Worm (Caenorhabditis elegans) whole organism, L1 larva: ENCODE data around the gene snrp-3.
A peak's percentile ranks its signal among the peaks of the same experiment; 100 is the strongest.
"Not testable (repeated sequence)": the region's sequence is repeated elsewhere in the genome, so short reads cannot be mapped to it uniquely, and the experiment has no call there.

ENCODE experiments used
- C16A3.4 ChIP-seq: fragments of 150-350 bp; optimal IDR thresholded peaks from 2 replicates; lab custom pipeline; 2014; ENCODE audit warnings: missing biosample characterization, missing genetic modification characterization
- F16B12.6 ChIP-seq: fragments of 150-350 bp; optimal IDR thresholded peaks from 2 replicates; lab custom pipeline; 2014; ENCODE audit warnings: missing biosample characterization, missing genetic modification characterization
- aly-2 ChIP-seq: fragments of 150-350 bp; optimal IDR thresholded peaks from 2 replicates; lab custom pipeline; 2014; ENCODE audit warnings: missing biosample characterization, missing genetic modification characterization
- blmp-1 ChIP-seq: fragments of 150-350 bp; optimal IDR thresholded peaks from 2 replicates; lab custom pipeline; 2014; ENCODE audit warnings: missing biosample characterization, missing genetic modification characterization
- dpl-1 ChIP-seq, 3 experiments: fragments of 150-350 bp in 2 of 3; sonication (generic microtip) in 1 of 3; optimal IDR thresholded peaks; 2 replicates each; lab custom pipeline; 2014 to 2017; ENCODE audit warnings: missing biosample characterization in 3 of 3, missing genetic modification characterization in 3 of 3, missing genetic modification reagents in 3 of 3
- efl-1 ChIP-seq, 4 experiments: fragments of 150-350 bp; optimal IDR thresholded peaks in 3 of 4; peaks in 1 of 4; 1 replicate in 1 of 4; 2 replicates in 3 of 4; lab custom pipeline; 2014; ENCODE audit warnings: missing biosample characterization in 2 of 4, missing genetic modification characterization in 2 of 4, missing genetic modification reagents in 2 of 4
- elt-3 ChIP-seq, 6 experiments: fragments of 150-350 bp in 1 of 6; sonication (generic microtip); optimal IDR thresholded peaks; 2 replicates each; lab custom pipeline; 2017 to 2018; ENCODE audit warnings: missing biosample characterization in 6 of 6, missing genetic modification characterization in 6 of 6, inconsistent platforms in 1 of 6
- fkh-10 ChIP-seq: sonication (generic microtip); optimal IDR thresholded peaks from 2 replicates; lab custom pipeline; 2017; ENCODE audit warnings: missing biosample characterization, missing genetic modification reagents, missing genetic modification characterization
- fkh-8 ChIP-seq: sonication (generic microtip); optimal IDR thresholded peaks from 2 replicates; lab custom pipeline; 2016; ENCODE audit warnings: mild to moderate bottlenecking, missing genetic modification characterization, missing compliant biosample characterization
- lin-35 ChIP-seq, 2 experiments: fragments of 150-350 bp; optimal IDR thresholded peaks; 2 replicates each; lab custom pipeline; 2014; ENCODE audit warnings: missing biosample characterization in 2 of 2, missing genetic modification characterization in 2 of 2, missing genetic modification reagents in 2 of 2
- lsy-2 ChIP-seq, 2 experiments: fragments of 150-350 bp; optimal IDR thresholded peaks; 2 replicates each; lab custom pipeline; 2014; ENCODE audit warnings: missing biosample characterization in 2 of 2, missing genetic modification characterization in 2 of 2
- mdl-1 ChIP-seq, 2 experiments: fragments of 150-350 bp; optimal IDR thresholded peaks; 2 replicates each; lab custom pipeline; 2014 to 2017; ENCODE audit warnings: missing biosample characterization in 2 of 2, missing genetic modification characterization in 2 of 2, inconsistent platforms in 1 of 2
- mep-1 ChIP-seq: fragments of 150-350 bp; optimal IDR thresholded peaks from 2 replicates; lab custom pipeline; 2014; ENCODE audit warnings: missing biosample characterization, missing genetic modification characterization
- nhr-11 ChIP-seq: fragments of 150-350 bp; optimal IDR thresholded peaks from 2 replicates; lab custom pipeline; 2014; ENCODE audit warnings: missing biosample characterization, missing genetic modification characterization
- nhr-12 ChIP-seq: sonication (generic microtip); optimal IDR thresholded peaks from 2 replicates; lab custom pipeline; 2017; ENCODE audit warnings: missing biosample characterization, missing genetic modification characterization
- nhr-19 ChIP-seq: fragments of 200-800 bp; sonication (Bioruptor generic); conservative IDR thresholded peaks from 2 replicates; pipeline ENCODE4 v1.3.6; 2022; ENCODE audit warnings: missing genetic modification characterization, missing compliant biosample characterization
- nhr-20 ChIP-seq: sonication (generic microtip); optimal IDR thresholded peaks from 2 replicates; lab custom pipeline; 2016; ENCODE audit warnings: mild to moderate bottlenecking, missing genetic modification characterization, missing compliant biosample characterization
- nhr-237 ChIP-seq: fragments of 150-350 bp; optimal IDR thresholded peaks from 2 replicates; lab custom pipeline; 2014; ENCODE audit warnings: missing biosample characterization, missing genetic modification characterization
- nhr-47 ChIP-seq: sonication (generic microtip); optimal IDR thresholded peaks from 2 replicates; lab custom pipeline; 2016; ENCODE audit warnings: mild to moderate bottlenecking, missing genetic modification characterization, moderate library complexity, missing compliant biosample characterization
- nhr-71 ChIP-seq: sonication (generic microtip); optimal IDR thresholded peaks from 2 replicates; lab custom pipeline; 2016; ENCODE audit warnings: mild to moderate bottlenecking, missing genetic modification characterization, moderate library complexity, missing compliant biosample characterization
- nhr-77 ChIP-seq: fragments of 150-350 bp; optimal IDR thresholded peaks from 2 replicates; lab custom pipeline; 2014; ENCODE audit warnings: missing biosample characterization, missing genetic modification characterization
- nhr-84 ChIP-seq: sonication (generic microtip); optimal IDR thresholded peaks from 2 replicates; lab custom pipeline; 2017; ENCODE audit warnings: missing biosample characterization, missing genetic modification characterization
- rnt-1 ChIP-seq: sonication (generic microtip); optimal IDR thresholded peaks from 2 replicates; lab custom pipeline; 2016; ENCODE audit warnings: mild to moderate bottlenecking, missing genetic modification characterization, moderate library complexity, missing compliant biosample characterization
- skn-1 ChIP-seq: fragments of 150-350 bp; optimal IDR thresholded peaks from 2 replicates; lab custom pipeline; 2014; ENCODE audit warnings: missing biosample characterization, missing genetic modification characterization
- snpc-4 ChIP-seq: fragments of 150-350 bp; optimal IDR thresholded peaks from 2 replicates; lab custom pipeline; 2014; ENCODE audit warnings: missing biosample characterization, missing genetic modification characterization
- snu-23 ChIP-seq: sonication (generic microtip); optimal IDR thresholded peaks from 2 replicates; lab custom pipeline; 2016; ENCODE audit warnings: missing genetic modification characterization, missing compliant biosample characterization
- swsn-7 ChIP-seq: sonication (generic microtip); optimal IDR thresholded peaks from 2 replicates; lab custom pipeline; 2016; ENCODE audit warnings: missing genetic modification characterization, missing compliant biosample characterization
- xbp-1 ChIP-seq: sonication (generic microtip); optimal IDR thresholded peaks from 2 replicates; lab custom pipeline; 2016; ENCODE audit warnings: missing genetic modification characterization, missing compliant biosample characterization
- ztf-11 ChIP-seq, 2 experiments: sonication (generic microtip); optimal IDR thresholded peaks; 2 replicates each; lab custom pipeline; 2016 to 2017; ENCODE audit warnings: missing genetic modification characterization in 2 of 2, missing biosample characterization in 1 of 2, missing compliant biosample characterization in 1 of 2

The snrp-3 gene

DNA sequence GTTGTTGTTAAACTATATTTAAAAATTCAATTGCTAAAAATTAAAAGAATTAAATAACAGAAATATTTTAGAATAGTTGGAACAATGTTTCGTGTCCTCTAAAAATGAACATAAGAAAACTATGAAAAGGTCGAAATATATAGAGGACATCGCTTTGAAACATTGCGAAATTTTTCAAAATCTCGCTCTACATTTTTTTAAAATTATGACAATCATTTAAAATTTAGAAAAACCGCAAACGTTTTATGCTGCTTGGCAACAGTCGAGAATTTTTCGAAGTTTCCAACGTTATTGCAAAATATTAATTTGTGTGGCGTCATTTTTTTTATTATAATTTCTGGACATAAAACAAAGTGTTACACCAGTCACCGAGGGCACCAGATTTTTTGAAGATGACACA, 27.4 kb upstream of the snrp-3 start, which contains the start of the genes parg-2 and ipla-5:
Gene parg-2, minus strand, starts transcription at position 101 of the 400 bp plus-strand sequence.
Gene ipla-5, plus strand, starts transcription at position 216 of the 400 bp plus-strand sequence.
- TF ChIP-seq mep-1 (tag; lab: Kevin White, UChicago); fkh-10 (GFP tag; lab: Kevin White, UChicago); nhr-19 (GFP tag; lab: Robert Waterston, UW): not testable (repeated sequence)
- TF ChIP-seq, all 84 proteins: peak for 0; not testable (repeated sequence) for 84

DNA sequence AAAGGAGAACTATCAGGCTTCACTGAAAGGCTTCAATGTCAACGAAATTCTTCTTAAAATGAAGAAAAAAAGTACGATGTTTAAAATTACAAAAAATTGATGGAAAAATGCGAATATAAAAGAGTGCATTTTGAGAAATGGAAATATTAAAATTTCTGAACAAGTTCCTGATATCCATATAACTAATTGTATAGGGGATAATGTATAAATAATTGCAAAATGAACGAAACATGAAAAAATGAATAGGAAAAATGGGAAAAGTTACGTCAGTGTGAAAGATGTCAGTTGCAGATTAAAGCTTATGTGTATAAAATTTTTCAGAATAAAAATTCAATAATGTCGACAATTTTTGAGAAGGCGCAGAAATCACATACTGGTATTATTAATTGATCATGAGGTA, 20.4 kb upstream of the snrp-3 start:
- TF ChIP-seq nhr-12, result no peak
- TF ChIP-seq ztf-11 (tag; optimal IDR thresholded peaks at IDR 0.05; lab: Kevin White, UChicago), result no peak
- no peak for TF ChIP-seq nhr-237 (tag; lab: Kevin White, UChicago)
- no peak for TF ChIP-seq nhr-77

DNA sequence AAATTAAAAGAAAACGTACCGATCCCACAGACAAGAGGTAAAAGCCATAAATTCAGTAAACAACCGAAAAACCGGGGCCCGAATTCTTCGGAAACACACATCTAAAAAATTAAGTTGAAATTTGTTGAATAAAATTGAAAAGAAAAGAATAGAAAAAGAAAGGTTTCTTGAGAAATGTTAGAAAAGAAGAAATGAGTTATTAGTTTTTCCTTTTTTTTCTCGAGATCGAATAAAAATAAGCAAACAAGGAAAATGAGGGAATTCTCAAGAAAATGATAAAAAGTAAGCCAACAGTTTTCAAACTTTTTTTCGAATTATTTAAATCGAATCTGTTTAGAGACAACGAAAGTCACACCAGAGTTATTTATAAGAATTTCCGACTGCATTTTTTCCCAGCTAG, 17.9 kb upstream of the snrp-3 start, which contains the start of gene H23L24.4:
Gene H23L24.4, minus strand, starts transcription at position 101 of the 400 bp plus-strand sequence.
- TF ChIP-seq aly-2, result no peak
- no peak for TF ChIP-seq nhr-11
- TF ChIP-seq skn-1, result no peak
- no peak for TF ChIP-seq nhr-12
- TF ChIP-seq snpc-4 (tag; lab: Kevin White, UChicago), result no peak

DNA sequence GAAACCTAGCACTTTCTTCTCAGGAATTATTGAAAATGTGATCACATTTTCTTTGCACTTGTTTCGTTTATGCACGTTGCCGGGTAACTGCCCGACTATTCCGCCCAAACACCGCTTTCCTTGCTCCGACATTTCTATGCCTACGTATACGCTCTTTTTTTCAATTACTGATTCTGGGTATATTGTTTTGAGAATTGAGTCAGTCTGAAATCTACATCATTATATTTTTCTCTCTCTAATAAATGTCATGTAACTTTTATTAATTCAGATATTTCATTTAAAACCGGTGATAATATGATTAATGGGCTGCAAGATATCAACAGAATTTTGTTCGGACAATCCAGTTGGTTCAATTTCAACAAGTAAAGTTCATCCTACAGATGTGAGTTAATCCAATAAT, 9.8 kb upstream of the snrp-3 start, which contains the start of gene ttll-11:
Gene ttll-11, plus strand, starts transcription at position 301 of the 400 bp plus-strand sequence.
- TF ChIP-seq swsn-7 (tag; lab: Kevin White, UChicago) (peak; percentile 5), nhr-71 (peak; percentile 31), fkh-8 (tag; lab: Kevin White, UChicago) (peak; percentile 76), skn-1 (no peak)

DNA sequence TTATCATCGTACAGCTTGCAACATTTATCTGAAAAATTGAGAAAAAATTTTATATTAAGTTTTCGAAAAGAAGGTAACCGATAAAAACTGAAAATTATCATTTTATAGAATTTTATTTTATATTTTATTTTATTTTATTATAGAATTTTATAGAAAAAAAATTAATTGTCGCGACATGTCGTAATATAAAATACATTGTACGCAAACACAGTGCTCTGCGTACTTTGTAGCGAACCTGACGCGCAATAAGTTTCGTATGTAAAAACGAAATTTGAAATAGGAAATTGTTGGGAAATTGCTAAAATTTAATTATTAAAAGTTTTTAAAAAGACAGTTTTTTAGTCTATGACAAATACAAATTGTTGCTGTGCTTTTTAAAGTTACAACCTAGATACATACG, 3.9 kb upstream of the snrp-3 start, which contains the start of the genes hst-1 and ints-6:
Gene hst-1, minus strand, starts transcription at position 28 of the 400 bp plus-strand sequence.
Gene ints-6, plus strand, starts transcription at position 260 of the 400 bp plus-strand sequence.
- TF ChIP-seq mep-1 (tag; lab: Kevin White, UChicago) (peak; percentile 51), nhr-71 (peak; percentile 38), lsy-2 (tag; optimal IDR thresholded peaks at IDR 0.05; lab: Kevin White, UChicago) (peak; percentile 40 to 56), snpc-4 (tag; lab: Kevin White, UChicago) (no peak), dpl-1 (GFP tag; optimal IDR thresholded peaks at IDR 0.05; lab: Kevin White, UChicago) (peak in 2 of 3 experiments; percentile 27 to 56), skn-1 (peak; percentile 41), nhr-84 (tag; lab: Kevin White, UChicago) (no peak), xbp-1 (tag; lab: Kevin White, UChicago) (peak; percentile 28), F16B12.6 (tag; lab: Kevin White, UChicago) (peak; percentile 76), fkh-8 (tag; lab: Kevin White, UChicago) (no peak), C16A3.4 (tag; lab: Kevin White, UChicago) (peak; percentile 16), mdl-1 (tag; optimal IDR thresholded peaks at IDR 0.05; lab: Kevin White, UChicago) (no peak), elt-3 (tag; optimal IDR thresholded peaks at IDR 0.05; lab: Kevin White, UChicago) (no peak), blmp-1 (tag; lab: Kevin White, UChicago) (peak; percentile 4), nhr-47 (peak; percentile 32), efl-1 (optimal IDR thresholded peaks at IDR 0.05; lab: Kevin White, UChicago) (peak; percentile 14 to 35), efl-1 (GFP tag; optimal IDR thresholded peaks at IDR 0.05 in 1 of 2; lab: Kevin White, UChicago) (peak; percentile 40 to 88), snu-23 (peak; percentile 46), lin-35 (GFP tag; optimal IDR thresholded peaks at IDR 0.05; lab: Kevin White, UChicago) (peak in 1 of 2 experiments; percentile 29), swsn-7 (tag; lab: Kevin White, UChicago) (peak; percentile 9), nhr-20 (tag; lab: Kevin White, UChicago) (peak; percentile 21)

DNA sequence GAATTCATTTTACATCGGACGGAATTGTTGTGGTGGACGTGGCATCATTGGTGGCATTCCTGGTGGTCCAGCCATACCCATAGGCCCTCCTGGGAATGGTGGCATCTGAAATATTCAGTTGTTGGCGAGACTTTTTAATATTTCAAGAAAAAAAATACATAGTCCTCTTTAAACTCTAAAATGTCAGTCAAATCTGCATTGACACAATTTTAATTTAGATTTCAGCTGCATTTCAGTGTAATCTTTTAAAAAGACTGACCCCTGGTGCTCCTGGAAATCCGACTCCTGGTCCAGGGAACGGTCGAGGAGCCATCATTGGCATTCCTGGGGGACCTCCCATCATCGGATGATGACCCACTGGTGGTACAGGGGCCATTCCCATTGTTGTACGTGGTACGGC, 644 bp downstream of the snrp-3 start:
- TF ChIP-seq rnt-1 (tag; lab: Kevin White, UChicago) (no peak), efl-1 (optimal IDR thresholded peaks at IDR 0.05; lab: Kevin White, UChicago) (no peak), efl-1 (GFP tag; optimal IDR thresholded peaks at IDR 0.05 in 1 of 2; lab: Kevin White, UChicago) (peak in 1 of 2 experiments; percentile 67)
